Worm (Caenorhabditis elegans) whole organism, L4 larva: ENCODE results near the gene T26E4.9.
"Not testable (repeated sequence)": the region's sequence is repeated elsewhere in the genome, so short reads cannot be mapped to it uniquely, and the experiment has no call there.

Experiments used
- D1046.2 ChIP-seq: fragments of 200-800 bp; sonication (Bioruptor generic); IDR thresholded peaks from 2 replicates; pipeline ENCODE4 v1.3.6; 2022; ENCODE audit warnings: missing genetic modification characterization, missing compliant biosample characterization
- F26F4.8 ChIP-seq: fragments of 200-800 bp; sonication (Bioruptor generic); conservative IDR thresholded peaks from 2 replicates; pipeline ENCODE4 v1.3.6; 2022; ENCODE audit warnings: missing genetic modification characterization, missing compliant biosample characterization
- F44E2.7 ChIP-seq: fragments of 200-800 bp; sonication (Bioruptor generic); IDR thresholded peaks from 2 replicates; pipeline ENCODE4 v2.1.2; 2022; ENCODE audit warnings: missing genetic modification characterization, missing compliant biosample characterization
- F49E8.2 ChIP-seq: sonication (generic microtip); optimal IDR thresholded peaks from 2 replicates; lab custom pipeline; 2016; ENCODE audit warnings: missing compliant biosample characterization, mild to moderate bottlenecking, missing genetic modification characterization, borderline replicate concordance
- T26A8.4 ChIP-seq: fragments of 200-800 bp; sonication (Bioruptor generic); IDR thresholded peaks from 2 replicates; pipeline ENCODE4 v1.3.6; 2022; ENCODE audit warnings: missing genetic modification characterization, missing compliant biosample characterization
- Y105C5A.15 ChIP-seq: fragments of 200-800 bp; sonication (Bioruptor generic); IDR thresholded peaks from 2 replicates; pipeline ENCODE4 v1.3.6; 2022; ENCODE audit warnings: missing genetic modification characterization, missing compliant biosample characterization
- Y48G9A.11 ChIP-seq: fragments of 200-800 bp; sonication (Bioruptor generic); IDR thresholded peaks from 2 replicates; pipeline ENCODE4 v1.3.6; 2022; ENCODE audit warnings: missing genetic modification reagents, missing genetic modification characterization, missing compliant biosample characterization
- Y75B8A.6 ChIP-seq: fragments of 200-800 bp; sonication (Bioruptor generic); IDR thresholded peaks from 2 replicates; pipeline ENCODE4 v1.3.6; 2022; ENCODE audit warnings: missing genetic modification reagents, missing genetic modification characterization, missing compliant biosample characterization
- ZK337.2 ChIP-seq: fragments of 200-800 bp; sonication (Bioruptor generic); IDR thresholded peaks from 2 replicates; pipeline ENCODE4 v1.3.6; 2022; ENCODE audit warnings: missing genetic modification reagents, missing genetic modification characterization, missing compliant biosample characterization
- ZK546.5 ChIP-seq, 2 experiments: sonication (generic microtip); optimal IDR thresholded peaks; 2 replicates each; lab custom pipeline; 2017; ENCODE audit warnings: missing biosample characterization in 2 of 2, missing genetic modification characterization in 2 of 2
- arid-1 ChIP-seq: fragments of 200-800 bp; sonication (Bioruptor generic); conservative IDR thresholded peaks from 2 replicates; pipeline ENCODE4 v1.3.6; 2022; ENCODE audit warnings: missing genetic modification reagents, missing genetic modification characterization, missing compliant biosample characterization
- ceh-20 ChIP-seq: fragments of 200-800 bp; sonication (Bioruptor generic); IDR thresholded peaks from 2 replicates; pipeline ENCODE4 v1.3.6; 2022; ENCODE audit warnings: missing genetic modification reagents, missing genetic modification characterization, missing compliant biosample characterization
- ceh-44 ChIP-seq: fragments of 200-800 bp; sonication (Bioruptor generic); IDR thresholded peaks from 2 replicates; pipeline ENCODE4 v1.3.6; 2022; ENCODE audit warnings: missing genetic modification reagents, missing genetic modification characterization, missing compliant biosample characterization
- ctbp-1 ChIP-seq: fragments of 200-800 bp; sonication (Bioruptor generic); IDR thresholded peaks from 2 replicates; pipeline ENCODE4 v1.3.6; 2022; ENCODE audit warnings: missing genetic modification reagents, missing genetic modification characterization, missing compliant biosample characterization
- daf-8 ChIP-seq: fragments of 200-800 bp; sonication (Bioruptor generic); IDR thresholded peaks from 2 replicates; pipeline ENCODE4 v1.3.6; 2022; ENCODE audit warnings: missing genetic modification characterization, missing compliant biosample characterization
- dmd-6 ChIP-seq: fragments of 200-800 bp; sonication (Bioruptor generic); IDR thresholded peaks from 2 replicates; pipeline ENCODE4 v1.3.6; 2022; ENCODE audit warnings: missing genetic modification reagents, missing genetic modification characterization, missing compliant biosample characterization
- dmd-8 ChIP-seq: fragments of 200-800 bp; sonication (Bioruptor generic); IDR thresholded peaks from 2 replicates; pipeline ENCODE4 v1.3.6; 2022; ENCODE audit warnings: missing genetic modification characterization, missing compliant biosample characterization
- dmd-9 ChIP-seq: fragments of 200-800 bp; sonication (Bioruptor generic); IDR thresholded peaks from 2 replicates; pipeline ENCODE4 v1.3.6; 2022; ENCODE audit warnings: missing genetic modification reagents, missing genetic modification characterization, missing compliant biosample characterization
- lim-7 ChIP-seq: fragments of 200-800 bp; sonication (Bioruptor generic); IDR thresholded peaks from 2 replicates; pipeline ENCODE4 v1.3.6; 2022; ENCODE audit warnings: missing genetic modification characterization, missing compliant biosample characterization
- lin-1 ChIP-seq: fragments of 200-800 bp; sonication (Bioruptor generic); IDR thresholded peaks from 2 replicates; pipeline ENCODE4 v1.3.6; 2022; ENCODE audit warnings: missing genetic modification reagents, missing genetic modification characterization, missing compliant biosample characterization
- lin-29 ChIP-seq: fragments of 200-800 bp; sonication (Bioruptor generic); IDR thresholded peaks from 2 replicates; pipeline ENCODE4 v1.3.6; 2022; ENCODE audit warnings: missing genetic modification reagents, missing genetic modification characterization, missing compliant biosample characterization
- lin-38 ChIP-seq: fragments of 200-800 bp; sonication (Bioruptor generic); IDR thresholded peaks from 2 replicates; pipeline ENCODE4 v1.3.6; 2022; ENCODE audit warnings: missing genetic modification reagents, missing genetic modification characterization, missing compliant biosample characterization
- madf-5 ChIP-seq, 2 experiments: fragments of 200-800 bp; sonication (Bioruptor generic); IDR thresholded peaks; 2 replicates each; pipeline ENCODE4 v1.3.6; 2022; ENCODE audit warnings: missing compliant biosample characterization in 2 of 2, missing genetic modification characterization in 2 of 2
- madf-9 ChIP-seq: fragments of 200-800 bp; sonication (Bioruptor generic); conservative IDR thresholded peaks from 2 replicates; pipeline ENCODE4 v1.3.6; 2022; ENCODE audit warnings: missing genetic modification reagents, missing genetic modification characterization, missing compliant biosample characterization
- mdt-29 ChIP-seq: fragments of 200-800 bp; sonication (Bioruptor generic); IDR thresholded peaks from 2 replicates; pipeline ENCODE4 v1.3.6; 2022; ENCODE audit warnings: missing genetic modification reagents, missing genetic modification characterization, missing compliant biosample characterization
- mes-2 ChIP-seq: sonication (generic microtip); optimal IDR thresholded peaks from 2 replicates; lab custom pipeline; 2016; ENCODE audit warnings: missing genotype, mild to moderate bottlenecking, missing genetic modification characterization, missing compliant biosample characterization; ENCODE audit not compliant: poor library complexity, severe bottlenecking
- mxl-2 ChIP-seq: fragments of 200-800 bp; sonication (Bioruptor generic); conservative IDR thresholded peaks from 2 replicates; pipeline ENCODE4 v1.3.6; 2022; ENCODE audit warnings: missing genetic modification reagents, missing genetic modification characterization, missing compliant biosample characterization
- mxl-3 ChIP-seq: fragments of 200-800 bp; sonication (Bioruptor generic); optimal IDR thresholded peaks from 2 replicates; lab custom pipeline; 2018; ENCODE audit warnings: mild to moderate bottlenecking, missing genetic modification characterization, missing compliant biosample characterization
- nhr-102 ChIP-seq: sonication (generic microtip); optimal IDR thresholded peaks from 2 replicates; lab custom pipeline; 2016; ENCODE audit warnings: mild to moderate bottlenecking, missing genetic modification characterization, moderate library complexity, missing compliant biosample characterization
- nhr-25 ChIP-seq: sonication (generic microtip); optimal IDR thresholded peaks from 2 replicates; lab custom pipeline; 2017; ENCODE audit warnings: missing genetic modification characterization, mild to moderate bottlenecking, missing compliant biosample characterization, antibody characterized with exemption, moderate library complexity, borderline replicate concordance; ENCODE audit not compliant: insufficient read depth
- nhr-41 ChIP-seq: fragments of 200-800 bp; sonication (Bioruptor generic); IDR thresholded peaks from 2 replicates; pipeline ENCODE4 v1.3.6; 2022; ENCODE audit warnings: missing genetic modification reagents, missing genetic modification characterization, missing compliant biosample characterization
- nhr-42 ChIP-seq: fragments of 200-800 bp; sonication (Bioruptor generic); IDR thresholded peaks from 2 replicates; pipeline ENCODE4 v1.3.6; 2022; ENCODE audit warnings: missing genetic modification characterization, missing compliant biosample characterization
- pha-4 ChIP-seq, 2 experiments: fragments of 150-350 bp in 1 of 2; fragments of 200-800 bp in 1 of 2; sonication (Bioruptor generic) in 1 of 2; IDR thresholded peaks in 1 of 2; optimal IDR thresholded peaks in 1 of 2; 2 replicates each; pipeline versions ENCODE4 v1.3.6 to Lab custom; 2014 to 2022; ENCODE audit warnings: missing genetic modification characterization in 2 of 2, missing genetic modification reagents in 2 of 2, missing biosample characterization in 1 of 2, missing compliant biosample characterization in 1 of 2
- php-3 ChIP-seq: fragments of 200-800 bp; sonication (Bioruptor generic); IDR thresholded peaks from 2 replicates; pipeline ENCODE4 v1.3.6; 2022; ENCODE audit warnings: missing genetic modification reagents, missing genetic modification characterization, missing compliant biosample characterization
- saeg-2 ChIP-seq: fragments of 200-800 bp; sonication (Bioruptor generic); IDR thresholded peaks from 2 replicates; pipeline ENCODE4 v1.3.6; 2022; ENCODE audit warnings: missing genetic modification reagents, missing genetic modification characterization, missing compliant biosample characterization
- set-16 ChIP-seq: fragments of 200-800 bp; sonication (Bioruptor generic); IDR thresholded peaks from 2 replicates; pipeline ENCODE4 v1.3.6; 2022; ENCODE audit warnings: missing genetic modification reagents, missing genetic modification characterization, missing compliant biosample characterization
- snpc-1.2 ChIP-seq: fragments of 200-800 bp; sonication (Bioruptor generic); IDR thresholded peaks from 2 replicates; pipeline ENCODE4 v1.3.6; 2022; ENCODE audit warnings: missing genetic modification reagents, missing genetic modification characterization, missing compliant biosample characterization
- unc-130 ChIP-seq: sonication (generic microtip); optimal IDR thresholded peaks from 2 replicates; lab custom pipeline; 2016; ENCODE audit warnings: missing genetic modification reagents, missing genetic modification characterization, missing compliant biosample characterization
- unc-62 ChIP-seq, 3 experiments: fragments of 150-350 bp in 1 of 3; sonication (generic microtip); optimal IDR thresholded peaks in 2 of 3; peaks in 1 of 3; 1 replicate in 1 of 3; 2 replicates in 2 of 3; lab custom pipeline; 2014 to 2017; ENCODE audit warnings: missing biosample characterization in 3 of 3, missing genetic modification characterization in 3 of 3, missing genetic modification reagents in 3 of 3, missing genotype in 1 of 3
- vab-7 ChIP-seq: fragments of 200-800 bp; sonication (Bioruptor generic); IDR thresholded peaks from 2 replicates; pipeline ENCODE4 v1.3.6; 2022; ENCODE audit warnings: missing genetic modification reagents, missing genetic modification characterization, missing compliant biosample characterization
- zip-11 ChIP-seq: fragments of 200-800 bp; sonication (Bioruptor generic); IDR thresholded peaks from 2 replicates; pipeline ENCODE4 v1.3.6; 2022; ENCODE audit warnings: missing genetic modification characterization, missing compliant biosample characterization

Gene T26E4.9

DNA sequence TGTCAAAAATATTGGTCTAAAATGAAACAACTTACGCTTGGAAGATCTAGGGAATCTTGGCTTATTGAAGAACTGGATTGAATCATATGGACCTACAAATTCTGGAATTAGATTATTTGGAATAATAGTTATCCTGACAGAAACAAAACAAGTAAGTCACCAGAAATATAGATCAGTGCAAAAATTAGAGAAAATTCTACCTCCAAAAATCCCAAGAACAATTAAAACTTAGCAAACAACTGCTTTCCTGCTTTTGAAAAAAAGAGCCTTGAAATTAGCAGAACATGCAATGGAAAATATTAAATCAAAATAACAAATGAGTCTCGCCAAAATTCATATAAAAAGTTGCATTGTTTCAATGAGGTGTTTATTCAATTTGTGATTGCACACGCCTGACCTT is 29.4 kb downstream of the T26E4.9 start, which contains the start of gene nhr-60:
Gene nhr-60, minus strand, starts transcription at position 101 of the 400 bp plus-strand sequence.
- TF ChIP-seq D1046.2 (GFP tag; lab: Robert Waterston, UW) (no peak), mxl-2 (GFP tag; lab: Robert Waterston, UW) (no peak), nhr-102 (tag; lab: Kevin White, UChicago) (no peak), nhr-25 (tag; lab: Kevin White, UChicago) (no peak), arid-1 (GFP tag; lab: Robert Waterston, UW) (no peak), unc-62 (GFP tag; optimal IDR thresholded peaks at IDR 0.05 in 1 of 2; lab: Kevin White, UChicago) (no peak), unc-62 (tag; optimal IDR thresholded peaks at IDR 0.05; lab: Kevin White, UChicago) (no peak)

DNA sequence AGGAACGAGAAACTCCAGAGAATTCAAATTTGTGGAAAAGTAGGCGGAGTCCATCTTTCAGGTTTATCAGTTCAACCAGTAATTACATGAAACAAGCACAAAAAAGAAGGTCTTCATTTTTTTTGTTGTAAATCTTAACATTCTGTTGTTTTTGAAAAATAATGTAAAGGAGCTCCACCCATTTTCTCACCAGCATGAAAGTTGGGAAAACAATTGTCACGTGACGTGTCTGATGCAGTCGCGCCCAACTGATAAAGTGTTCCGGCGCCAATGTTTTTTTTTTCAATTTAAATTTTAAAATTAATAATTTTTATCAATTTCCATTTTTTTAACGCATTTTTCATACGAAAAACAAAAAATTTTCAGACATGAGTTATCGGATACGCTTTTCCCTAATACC is 33.5 kb downstream of the T26E4.9 start, which contains the start of gene F57A10.4:
Gene F57A10.4, plus strand, starts transcription at position 367 of the 400 bp plus-strand sequence.
- TF ChIP-seq pha-4 (GFP tag; IDR thresholded peaks at IDR 0.05; lab: Robert Waterston, UW) (no peak), pha-4 (tag; optimal IDR thresholded peaks at IDR 0.05; lab: Kevin White, UChicago) (no peak), T26A8.4 (GFP tag; lab: Robert Waterston, UW) (no peak), mes-2 (tag; lab: Kevin White, UChicago) (no peak), dmd-9 (GFP tag; lab: Robert Waterston, UW) (no peak), unc-130 (GFP tag; lab: Kevin White, UChicago) (peak; percentile 56), ZK546.5 (tag; optimal IDR thresholded peaks at IDR 0.05; lab: Kevin White, UChicago) (no peak), mxl-3 (GFP tag; lab: Kevin White, UChicago) (no peak)
- TF ChIP-seq, all 104 proteins: peak for 1

DNA sequence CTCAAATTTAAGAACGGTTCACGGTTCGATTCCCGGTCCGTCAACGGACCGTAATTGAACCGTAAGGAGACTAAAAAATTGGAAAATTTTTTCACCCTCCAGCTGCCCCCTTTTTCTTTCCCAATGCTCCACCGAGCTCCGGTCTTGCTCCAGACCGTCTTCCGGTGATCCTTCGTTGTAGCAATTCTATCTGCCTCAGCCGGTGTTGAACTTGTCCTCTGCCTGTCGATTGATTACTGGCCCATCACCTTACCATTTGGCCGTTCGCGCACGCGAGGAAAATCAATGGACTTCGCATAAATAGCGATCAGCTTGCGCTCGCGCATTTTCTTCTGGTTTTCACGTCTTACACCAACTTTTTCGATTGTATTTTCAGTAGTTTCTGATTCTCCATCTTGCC is 35.1 kb downstream of the T26E4.9 start:
- peak; percentile 94 for TF ChIP-seq dmd-8 (GFP tag; lab: Robert Waterston, UW)
- peak; percentile 95 for TF ChIP-seq lim-7 (GFP tag; lab: Robert Waterston, UW)
- TF ChIP-seq snpc-1.2 (GFP tag; lab: Robert Waterston, UW) = peak; percentile 86
- peak; percentile 68; the same call in 1 of the 2 replicates for TF ChIP-seq ceh-44 (GFP tag; lab: Robert Waterston, UW)
- TF ChIP-seq vab-7 (GFP tag; lab: Robert Waterston, UW) = peak; percentile 77
- peak in 1 of 2 experiments; percentile 73; a peak in 1 of 4 replicates for TF ChIP-seq madf-5 (GFP tag; IDR thresholded peaks at IDR 0.05; lab: Robert Waterston, UW)
- TF ChIP-seq set-16 (GFP tag; lab: Robert Waterston, UW) = peak; percentile 55
- peak; percentile 64; the same call in 1 of the 2 replicates for TF ChIP-seq T26A8.4 (GFP tag; lab: Robert Waterston, UW)
- TF ChIP-seq lin-1 (GFP tag; lab: Robert Waterston, UW) = peak; percentile 66; the same call in 1 of the 2 replicates
- 0 out of 2 replicates have a peak, but pooled peaks have one; percentile 9 for TF ChIP-seq dmd-6 (GFP tag; lab: Robert Waterston, UW)
- peak; percentile 66 for TF ChIP-seq nhr-42 (GFP tag; lab: Robert Waterston, UW)
- TF ChIP-seq nhr-41 (GFP tag; lab: Robert Waterston, UW) = peak; percentile 85
- peak; percentile 64; the same call in 1 of the 2 replicates for TF ChIP-seq daf-8 (GFP tag; lab: Robert Waterston, UW)
- peak; percentile 81 for TF ChIP-seq D1046.2 (GFP tag; lab: Robert Waterston, UW)
- TF ChIP-seq mdt-29 (GFP tag; lab: Robert Waterston, UW) = peak; percentile 80
- 0 out of 2 replicates have a peak, but pooled peaks have one; percentile 53 for TF ChIP-seq dmd-9 (GFP tag; lab: Robert Waterston, UW)
- TF ChIP-seq ctbp-1 (GFP tag; lab: Robert Waterston, UW) = peak; percentile 80
- peak; percentile 75 for TF ChIP-seq Y48G9A.11 (GFP tag; lab: Robert Waterston, UW)
- TF ChIP-seq Y105C5A.15 (GFP tag; lab: Robert Waterston, UW) = peak; percentile 71; the same call in 1 of the 2 replicates
- TF ChIP-seq ZK337.2 (GFP tag; lab: Robert Waterston, UW) = 0 out of 2 replicates have a peak, but pooled peaks have one; percentile 13
- peak; percentile 89 for TF ChIP-seq arid-1 (GFP tag; lab: Robert Waterston, UW)
- TF ChIP-seq zip-11 = 0 out of 2 replicates have a peak, but pooled peaks have one; percentile 35
- TF ChIP-seq lin-29 = peak; percentile 27; the same call in 1 of the 2 replicates
- peak; percentile 95 for TF ChIP-seq F26F4.8 (GFP tag; lab: Robert Waterston, UW)
- peak; percentile 82 for TF ChIP-seq lin-38 (GFP tag; lab: Robert Waterston, UW)
- peak; percentile 52; the same call in 1 of the 2 replicates for TF ChIP-seq ceh-20 (GFP tag; lab: Robert Waterston, UW)
- TF ChIP-seq saeg-2 (GFP tag; lab: Robert Waterston, UW) = peak; percentile 68; the same call in 1 of the 2 replicates
- peak; percentile 84 for TF ChIP-seq pha-4 (GFP tag; IDR thresholded peaks at IDR 0.05; lab: Robert Waterston, UW)
- TF ChIP-seq pha-4 (tag; optimal IDR thresholded peaks at IDR 0.05; lab: Kevin White, UChicago) = not testable (repeated sequence)
- TF ChIP-seq php-3 (GFP tag; lab: Robert Waterston, UW) = peak; percentile 72
- TF ChIP-seq Y75B8A.6 (GFP tag; lab: Robert Waterston, UW) = peak; percentile 78; the same call in 1 of the 2 replicates
- TF ChIP-seq F44E2.7 (GFP tag; lab: Robert Waterston, UW) = peak; percentile 71; the same call in 1 of the 2 replicates
- TF ChIP-seq F49E8.2 = peak; percentile 12
- peak; percentile 45; the same call in 1 of the 2 replicates for TF ChIP-seq madf-9 (GFP tag; lab: Robert Waterston, UW)
